Fruit fly (Drosophila melanogaster) whole organism, embryonic: ENCODE measurements around the gene CG43059.

Experiments
- BtbVII ChIP-seq: fragments of 200-800 bp; sonication (Bioruptor generic); optimal IDR thresholded peaks from 3 replicates; lab custom pipeline; 2017; ENCODE audit warnings: missing biosample characterization, mild to moderate bottlenecking, missing genetic modification characterization
- CG10654 ChIP-seq: fragments of 200-800 bp; sonication (Bioruptor generic); optimal IDR thresholded peaks from 2 replicates; lab custom pipeline; 2016; ENCODE audit warnings: missing biosample characterization, missing genetic modification characterization
- CG12659 ChIP-seq: fragments of 200-800 bp; sonication (Bioruptor generic); optimal IDR thresholded peaks from 3 replicates; lab custom pipeline; 2017; ENCODE audit warnings: mild to moderate bottlenecking, missing biosample characterization, missing genetic modification reagents, missing genetic modification characterization
- CG14050 ChIP-seq: fragments of 200-800 bp; sonication (Bioruptor generic); IDR thresholded peaks from 3 replicates; pipeline ENCODE4 v1.3.6; 2022; ENCODE audit warnings: missing biosample characterization, missing genetic modification characterization
- CG15514 ChIP-seq: fragments of 200-800 bp; sonication (Bioruptor generic); optimal IDR thresholded peaks from 3 replicates; lab custom pipeline; 2017; ENCODE audit warnings: missing biosample characterization, missing genetic modification characterization, mild to moderate bottlenecking, moderate library complexity, missing genetic modification reagents
- CG15696 ChIP-seq: fragments of 200-800 bp; sonication (Bioruptor generic); optimal IDR thresholded peaks from 2 replicates; lab custom pipeline; 2019; ENCODE audit warnings: missing biosample characterization, mild to moderate bottlenecking, missing genetic modification characterization, moderate library complexity
- CG17359 ChIP-seq: fragments of 200-800 bp; sonication (Bioruptor generic); optimal IDR thresholded peaks from 3 replicates; lab custom pipeline; 2018; ENCODE audit warnings: missing biosample characterization, mild to moderate bottlenecking, missing genetic modification characterization, moderate library complexity
- CG18599 ChIP-seq: fragments of 200-800 bp; sonication (Bioruptor generic); optimal IDR thresholded peaks from 3 replicates; lab custom pipeline; 2017; ENCODE audit warnings: missing biosample characterization, missing genetic modification characterization, mild to moderate bottlenecking, moderate library complexity, missing genetic modification reagents
- CG30020 ChIP-seq: fragments of 200-800 bp; optimal IDR thresholded peaks from 2 replicates; lab custom pipeline; 2019; ENCODE audit warnings: missing biosample characterization, mild to moderate bottlenecking, missing genetic modification characterization, moderate library complexity
- CG30403 ChIP-seq: fragments of 200-800 bp; sonication (Bioruptor generic); optimal IDR thresholded peaks from 3 replicates; lab custom pipeline; 2016; ENCODE audit warnings: missing biosample characterization, missing genetic modification characterization
- CG3281 ChIP-seq: fragments of 200-800 bp; sonication (Bioruptor generic); optimal IDR thresholded peaks from 3 replicates; lab custom pipeline; 2017; ENCODE audit warnings: missing biosample characterization, mild to moderate bottlenecking, missing genetic modification characterization
- CG33557 ChIP-seq: fragments of 200-800 bp; sonication (Bioruptor generic); optimal IDR thresholded peaks from 2 replicates; lab custom pipeline; 2019; ENCODE audit warnings: missing biosample characterization, mild to moderate bottlenecking, missing genetic modification characterization, moderate library complexity
- CG34376 ChIP-seq: fragments of 200-800 bp; sonication (Bioruptor generic); optimal IDR thresholded peaks from 2 replicates; lab custom pipeline; 2018; ENCODE audit warnings: missing biosample characterization, mild to moderate bottlenecking, missing genetic modification characterization
- CG3847 ChIP-seq: fragments of 200-800 bp; sonication (Bioruptor generic); IDR thresholded peaks from 2 replicates; pipeline ENCODE4 v1.3.6; 2022; ENCODE audit warnings: missing biosample characterization, missing genetic modification characterization
- CG4328 ChIP-seq: fragments of 200-800 bp; sonication (Bioruptor generic); optimal IDR thresholded peaks from 3 replicates; lab custom pipeline; 2017; ENCODE audit warnings: missing biosample characterization, missing genetic modification reagents, missing genetic modification characterization
- CG5180 ChIP-seq: fragments of 200-800 bp; sonication (Bioruptor generic); optimal IDR thresholded peaks from 3 replicates; lab custom pipeline; 2017; ENCODE audit warnings: missing biosample characterization, missing genetic modification characterization, mild to moderate bottlenecking, moderate library complexity, missing genetic modification reagents
- CG7372 ChIP-seq: fragments of 200-800 bp; sonication (Bioruptor generic); IDR thresholded peaks from 2 replicates; pipeline ENCODE4 v1.3.6; 2022; ENCODE audit warnings: missing biosample characterization, missing genetic modification characterization
- CG7839 ChIP-seq: fragments of 200-800 bp; sonication (Bioruptor generic); optimal IDR thresholded peaks from 3 replicates; lab custom pipeline; 2018; ENCODE audit warnings: missing biosample characterization, mild to moderate bottlenecking, missing genetic modification characterization, moderate library complexity
- CG8290 ChIP-seq, 3 experiments: fragments of 200-800 bp; sonication (Bioruptor generic); optimal IDR thresholded peaks; 2 replicates each; lab custom pipeline; 2016 to 2019; ENCODE audit warnings: missing biosample characterization in 3 of 3, missing genetic modification characterization in 3 of 3, mild to moderate bottlenecking in 2 of 3, moderate library complexity in 1 of 3
- CrebB ChIP-seq: fragments of 200-800 bp; sonication (Bioruptor generic); optimal IDR thresholded peaks from 3 replicates; lab custom pipeline; 2018; ENCODE audit warnings: missing biosample characterization, mild to moderate bottlenecking, missing genetic modification characterization
- Ets65A ChIP-seq: fragments of 200-800 bp; sonication (Bioruptor generic); peaks from one replicate; lab custom pipeline; 2016; ENCODE audit warnings: missing biosample characterization, missing genetic modification characterization
- Hand ChIP-seq: fragments of 200-800 bp; sonication (Bioruptor generic); optimal IDR thresholded peaks from 2 replicates; lab custom pipeline; 2017; ENCODE audit warnings: mild to moderate bottlenecking, missing biosample characterization, missing genetic modification reagents, missing genetic modification characterization
- Hmx ChIP-seq: fragments of 200-800 bp; sonication (Bioruptor generic); optimal IDR thresholded peaks from 2 replicates; lab custom pipeline; 2016; ENCODE audit warnings: missing biosample characterization, missing genetic modification characterization
- Hsf ChIP-seq: fragments of 200-800 bp; sonication (Bioruptor generic); optimal IDR thresholded peaks from 3 replicates; lab custom pipeline; 2016; ENCODE audit warnings: missing biosample characterization, missing genetic modification characterization
- MTF-1 ChIP-seq: fragments of 200-800 bp; sonication (Bioruptor generic); optimal IDR thresholded peaks from 2 replicates; lab custom pipeline; 2018; ENCODE audit warnings: missing biosample characterization, mild to moderate bottlenecking, missing genetic modification characterization, borderline replicate concordance
- Max ChIP-seq: fragments of 200-800 bp; sonication (Bioruptor generic); optimal IDR thresholded peaks from 2 replicates; lab custom pipeline; 2016; ENCODE audit warnings: missing biosample characterization, mild to moderate bottlenecking, missing genetic modification characterization
- NC2β ChIP-seq: fragments of 200-800 bp; sonication (Bioruptor generic); optimal IDR thresholded peaks from 2 replicates; lab custom pipeline; 2016; ENCODE audit warnings: missing biosample characterization, missing genetic modification characterization
- Oaz ChIP-seq: fragments of 200-800 bp; sonication (Bioruptor generic); IDR thresholded peaks from 2 replicates; pipeline ENCODE4 v1.3.6; 2022; ENCODE audit warnings: missing biosample characterization, missing genetic modification characterization
- Oli ChIP-seq: fragments of 200-800 bp; sonication (Bioruptor generic); optimal IDR thresholded peaks from 2 replicates; lab custom pipeline; 2018; ENCODE audit warnings: missing biosample characterization, mild to moderate bottlenecking, missing genetic modification characterization, moderate library complexity
- Six4 ChIP-seq: fragments of 200-800 bp; sonication (Bioruptor generic); optimal IDR thresholded peaks from 2 replicates; lab custom pipeline; 2016; ENCODE audit warnings: missing biosample characterization, missing genetic modification characterization
- Xrp1 ChIP-seq: fragments of 200-800 bp; sonication (Bioruptor generic); IDR thresholded peaks from 2 replicates; pipeline ENCODE4 v1.3.6; 2022; ENCODE audit warnings: missing biosample characterization, missing genetic modification characterization
- cwo ChIP-seq: fragments of 200-800 bp; sonication (Bioruptor generic); optimal IDR thresholded peaks from 3 replicates; lab custom pipeline; 2017; ENCODE audit warnings: missing biosample characterization, missing genetic modification characterization, mild to moderate bottlenecking, moderate library complexity, missing genetic modification reagents
- danr ChIP-seq: fragments of 200-800 bp; sonication (Bioruptor generic); IDR thresholded peaks from 2 replicates; pipeline ENCODE4 v1.3.6; 2022; ENCODE audit warnings: missing biosample characterization, missing genetic modification characterization
- ems ChIP-seq: fragments of 200-800 bp; sonication (Bioruptor generic); optimal IDR thresholded peaks from 3 replicates; lab custom pipeline; 2016; ENCODE audit warnings: missing biosample characterization, missing genetic modification characterization
- ewg ChIP-seq: fragments of 200-800 bp; sonication (Bioruptor generic); optimal IDR thresholded peaks from 3 replicates; lab custom pipeline; 2017; ENCODE audit warnings: mild to moderate bottlenecking, missing biosample characterization, missing genetic modification reagents, missing genetic modification characterization
- gcm2 ChIP-seq: fragments of 200-800 bp; sonication (Bioruptor generic); optimal IDR thresholded peaks from 2 replicates; lab custom pipeline; 2016; ENCODE audit warnings: missing biosample characterization, missing genetic modification characterization
- her ChIP-seq: fragments of 200-800 bp; sonication (Bioruptor generic); optimal IDR thresholded peaks from 2 replicates; lab custom pipeline; 2016; ENCODE audit warnings: missing biosample characterization, missing genetic modification characterization
- kay ChIP-seq: fragments of 200-800 bp; sonication (Bioruptor generic); optimal IDR thresholded peaks from 2 replicates; lab custom pipeline; 2016; ENCODE audit warnings: missing biosample characterization, missing genetic modification characterization
- klu ChIP-seq: fragments of 200-800 bp; sonication (Bioruptor generic); IDR thresholded peaks from 2 replicates; pipeline ENCODE4 v1.3.6; 2022; ENCODE audit warnings: missing biosample characterization, missing genetic modification characterization
- kni ChIP-seq: fragments of 200-800 bp; sonication (Bioruptor generic); optimal IDR thresholded peaks from 3 replicates; lab custom pipeline; 2017; ENCODE audit warnings: mild to moderate bottlenecking, missing biosample characterization, missing genetic modification reagents, missing genetic modification characterization
- lab ChIP-seq: fragments of 200-800 bp; sonication (Bioruptor generic); optimal IDR thresholded peaks from 3 replicates; lab custom pipeline; 2017; ENCODE audit warnings: missing biosample characterization, missing genetic modification characterization, mild to moderate bottlenecking, moderate library complexity, missing genetic modification reagents
- lilli ChIP-seq: fragments of 200-800 bp; sonication (Bioruptor generic); optimal IDR thresholded peaks from 3 replicates; lab custom pipeline; 2016; ENCODE audit warnings: missing biosample characterization, missing genetic modification characterization
- lola ChIP-seq, 3 experiments: fragments of >200 bp in 2 of 3; fragments of 200-800 bp in 1 of 3; sonication (Bioruptor generic) in 1 of 3; optimal IDR thresholded peaks; 2 replicates each; lab custom pipeline; 2017 to 2019; ENCODE audit warnings: missing biosample characterization in 3 of 3, missing genetic modification characterization in 3 of 3, mild to moderate bottlenecking in 1 of 3, moderate library complexity in 1 of 3
- prd ChIP-seq, 3 experiments: fragments of >200 bp in 2 of 3; fragments of 200-800 bp in 1 of 3; sonication (Bioruptor generic) in 1 of 3; optimal IDR thresholded peaks in 2 of 3; IDR thresholded peaks in 1 of 3; 2 replicates in 2 of 3; 3 replicates in 1 of 3; pipeline versions ENCODE4 v1.3.6 to Lab custom; 2017 to 2022; ENCODE audit warnings: missing biosample characterization in 1 of 3, missing genetic modification characterization in 1 of 3
- row ChIP-seq: fragments of 200-800 bp; sonication (Bioruptor generic); IDR thresholded peaks from 3 replicates; pipeline ENCODE4 v1.3.6; 2022; ENCODE audit warnings: missing biosample characterization, missing genetic modification characterization
- twi ChIP-seq: fragments of 200-800 bp; optimal IDR thresholded peaks from 2 replicates; lab custom pipeline; 2019; ENCODE audit warnings: missing biosample characterization, mild to moderate bottlenecking, missing genetic modification characterization, moderate library complexity
- zen ChIP-seq: fragments of 200-800 bp; sonication (Bioruptor generic); optimal IDR thresholded peaks from 3 replicates; lab custom pipeline; 2018; ENCODE audit warnings: missing biosample characterization, mild to moderate bottlenecking, missing genetic modification characterization, moderate library complexity
- zfh2 ChIP-seq: fragments of 200-800 bp; sonication (Bioruptor generic); optimal IDR thresholded peaks from 2 replicates; lab custom pipeline; 2016; ENCODE audit warnings: missing biosample characterization, missing genetic modification characterization

Gene CG43059

dm6 chr3L:8308891-8309352, 9.8 kb downstream of the CG43059 start, which contains the start of gene BI-1 (continued):
- TF ChIP-seq CG7372 (GFP tag; lab: Robert Waterston, UW) (no peak), kni (peak; percentile 83), CG10654 (peak; percentile 65), ems (GFP tag; lab: Kevin White, UChicago) (peak; percentile 28), Oli (tag; lab: Kevin White, UChicago) (peak; percentile 56), zfh2 (peak; percentile 78), Ets65A (peak; percentile 94), CG3281 (peak; percentile 82), CG18599 (GFP tag; lab: Kevin White, UChicago) (peak; percentile 81), klu (peak; percentile 62; the same call in 1 of the 2 replicates), MTF-1 (no peak), CG30020 (tag; lab: Kevin White, UChicago) (peak; percentile 63), CG7839 (tag; lab: Kevin White, UChicago) (peak; percentile 74), zen (tag; lab: Kevin White, UChicago) (peak; percentile 56), Xrp1 (GFP tag; lab: Robert Waterston, UW) (peak; percentile 47), CG5180 (GFP tag; lab: Kevin White, UChicago) (no peak), CG8290 (GFP tag; optimal IDR thresholded peaks at IDR 0.05; lab: Kevin White, UChicago) (peak; percentile 55), CG8290 (tag; optimal IDR thresholded peaks at IDR 0.05; lab: Kevin White, UChicago) (no peak), CrebB (tag; lab: Kevin White, UChicago) (peak; percentile 18), CG4328 (GFP tag; lab: Kevin White, UChicago) (peak; percentile 67), cwo (GFP tag; lab: Kevin White, UChicago) (peak; percentile 63), ewg (GFP tag; lab: Kevin White, UChicago) (peak; percentile 65), CG14050 (GFP tag; lab: Robert Waterston, UW) (no peak), lab (peak; percentile 83), CG15514 (GFP tag; lab: Kevin White, UChicago) (peak; percentile 73), twi (peak; percentile 61), Oaz (no peak), NC2β (GFP tag; lab: Kevin White, UChicago) (no peak), Hsf (peak; percentile 52), CG12659 (peak; percentile 80), Six4 (GFP tag; lab: Kevin White, UChicago) (no peak), CG17359 (tag; lab: Kevin White, UChicago) (peak; percentile 39), danr (no peak), Hmx (peak; percentile 30), CG33557 (peak; percentile 58), CG15696 (tag; lab: Kevin White, UChicago) (peak; percentile 61), prd (optimal IDR thresholded peaks at IDR 0.05; lab: Kevin White, UChicago) (no peak), prd (GFP tag; IDR thresholded peaks at IDR 0.05; lab: Robert Waterston, UW) (peak; percentile 58; the same call in 2 of the 3 replicates), her (GFP tag; lab: Kevin White, UChicago) (peak; percentile 14), Max (peak; percentile 83), gcm2 (GFP tag; lab: Kevin White, UChicago) (no peak), lilli (GFP tag; lab: Kevin White, UChicago) (peak; percentile 59), CG34376 (GFP tag; lab: Kevin White, UChicago) (peak; percentile 82), row (peak; percentile 94), BtbVII (GFP tag; lab: Kevin White, UChicago) (peak; percentile 73), Hand (GFP tag; lab: Kevin White, UChicago) (no peak), lola (GFP tag; optimal IDR thresholded peaks at IDR 0.05; lab: Kevin White, UChicago) (peak in 1 of 3 experiments; percentile 50), kay (peak; percentile 80), CG3847 (peak; percentile 84), CG30403 (peak; percentile 88)
